Worm (Caenorhabditis elegans): ENCODE results near the gene ztf-20.

The ztf-20 gene

DNA sequence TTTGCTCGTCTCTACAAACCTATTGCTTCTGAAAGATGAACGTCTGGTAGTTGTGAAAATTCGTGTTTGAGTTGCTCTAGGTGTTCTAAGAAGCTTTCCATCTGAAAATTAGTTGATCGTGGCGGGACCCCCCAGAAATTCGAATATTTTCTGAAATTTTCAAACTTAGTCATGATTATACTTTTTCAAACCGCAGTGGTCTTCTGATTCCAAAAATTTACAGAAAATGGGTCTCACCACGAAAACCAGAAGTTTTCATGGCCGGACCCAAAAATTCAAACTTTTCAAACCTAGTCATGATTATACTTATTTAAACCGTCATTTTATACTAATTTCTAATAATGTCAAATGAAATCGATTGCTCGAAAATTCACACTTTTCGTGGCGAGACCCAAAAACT is at the start of gene ztf-20:
Gene ztf-20 (minus strand): TSS at position 101 of the 400 bp plus-strand sequence.
- no peak for TF ChIP-seq ham-2 (GFP tag; optimal IDR thresholded peaks at IDR 0.05)
- TF ChIP-seq mab-5 (tag; optimal IDR thresholded peaks at IDR 0.05), result no peak
- no peak for TF ChIP-seq tbx-8 (GFP tag; optimal IDR thresholded peaks at IDR 0.05)
- TF ChIP-seq lin-13 (tag; optimal IDR thresholded peaks at IDR 0.05), result no peak
- no peak for TF ChIP-seq cnd-1 (tag; optimal IDR thresholded peaks at IDR 0.05)
- no peak for TF ChIP-seq ceh-83 (GFP tag; optimal IDR thresholded peaks at IDR 0.05)
- no peak for TF ChIP-seq lsy-2 (tag; optimal IDR thresholded peaks at IDR 0.05)
- no peak for TF ChIP-seq snpc-4 (tag; optimal IDR thresholded peaks at IDR 0.05)
- no peak for TF ChIP-seq pha-4 (tag; optimal IDR thresholded peaks at IDR 0.05)
- TF ChIP-seq drap-1 (GFP tag; optimal IDR thresholded peaks at IDR 0.05), result no peak
- no peak for TF ChIP-seq ces-1 (GFP tag; optimal IDR thresholded peaks at IDR 0.05)
- no peak for TF ChIP-seq nhr-237 (tag; optimal IDR thresholded peaks at IDR 0.05)

DNA sequence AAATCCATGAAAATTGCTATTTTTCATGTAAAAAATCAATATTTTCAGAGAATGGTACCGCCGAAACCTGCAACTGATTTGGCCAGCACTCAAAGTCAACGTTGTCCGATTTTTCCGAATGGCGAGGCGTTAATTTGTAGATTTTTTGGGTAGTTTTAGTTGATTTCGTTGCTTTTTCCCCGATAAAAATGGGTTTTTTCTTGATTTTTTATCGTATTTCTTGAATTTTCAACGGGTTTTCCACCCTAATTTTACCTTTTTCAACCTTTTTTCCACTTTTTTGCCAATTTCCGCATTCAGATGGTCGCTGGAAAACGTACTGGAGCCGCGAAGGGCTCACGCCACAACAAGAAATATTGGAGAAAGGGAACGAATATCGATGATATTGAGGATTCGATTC is 41.7 kb upstream of the ztf-20 start, which contains the start of gene Y39B6A.33:
Gene Y39B6A.33 (plus strand): TSS at position 301 of the 400 bp plus-strand sequence.
- TF ChIP-seq mls-2 (tag; optimal IDR thresholded peaks at IDR 0.05) (no peak), snpc-4 (tag; optimal IDR thresholded peaks at IDR 0.05) (no peak), tbx-8 (GFP tag; optimal IDR thresholded peaks at IDR 0.05) (no peak), mep-1 (tag; optimal IDR thresholded peaks at IDR 0.05) (no peak), ceh-83 (GFP tag; optimal IDR thresholded peaks at IDR 0.05) (no peak), pha-4 (tag; optimal IDR thresholded peaks at IDR 0.05) (no peak), M03D4.4 (tag; optimal IDR thresholded peaks at IDR 0.05) (no peak), blmp-1 (tag; optimal IDR thresholded peaks at IDR 0.05) (no peak), lin-13 (tag; optimal IDR thresholded peaks at IDR 0.05) (no peak)

DNA sequence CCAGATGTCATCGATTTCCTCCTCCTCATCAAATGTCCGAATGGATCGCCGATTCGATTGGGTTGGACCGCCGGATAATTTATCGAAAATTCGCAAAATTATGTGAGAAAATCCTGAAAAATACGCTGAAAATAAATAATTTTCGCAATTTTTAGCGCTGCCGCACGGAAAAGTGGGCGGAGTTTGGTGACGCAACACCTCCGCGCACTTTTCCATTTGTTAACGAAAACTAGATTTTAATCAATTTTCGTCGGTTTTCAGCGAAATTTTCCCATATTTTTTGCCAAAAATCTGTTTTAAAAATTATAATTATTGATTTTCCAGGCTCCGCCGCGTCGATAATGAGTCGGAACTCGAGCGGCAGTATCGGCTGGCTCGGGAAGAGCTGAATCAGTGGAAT is 41.0 kb upstream of the ztf-20 start, which contains the start of gene Y39B6A.34:
Gene Y39B6A.34 (plus strand): TSS at position 3 of the 400 bp plus-strand sequence.
- no peak for TF ChIP-seq lin-32 (GFP tag; optimal IDR thresholded peaks at IDR 0.05)
- no peak for TF ChIP-seq unc-120 (tag; optimal IDR thresholded peaks at IDR 0.05; ENCODE audit: poor library complexity, severe bottlenecking)
- no peak for TF ChIP-seq unc-62 (GFP tag; optimal IDR thresholded peaks at IDR 0.05)
- no peak for TF ChIP-seq snpc-4 (tag; optimal IDR thresholded peaks at IDR 0.05)
- TF ChIP-seq hlh-1 (tag; optimal IDR thresholded peaks at IDR 0.05), result peak; percentile 1
- peak; percentile 75 for TF ChIP-seq zip-8 (tag; optimal IDR thresholded peaks at IDR 0.05)
- TF ChIP-seq drap-1 (GFP tag; optimal IDR thresholded peaks at IDR 0.05), result peak; percentile 24
- TF ChIP-seq elt-1 (tag; optimal IDR thresholded peaks at IDR 0.05; ENCODE audit: borderline replicate concordance, insufficient read depth), result no peak
- no peak for TF ChIP-seq sem-2 (GFP tag; optimal IDR thresholded peaks at IDR 0.05)
- TF ChIP-seq sptf-1 (tag; optimal IDR thresholded peaks at IDR 0.05), result no peak
- TF ChIP-seq ztf-11 (tag; optimal IDR thresholded peaks at IDR 0.05), result no peak
- TF ChIP-seq ces-1 (GFP tag; optimal IDR thresholded peaks at IDR 0.05), result peak; percentile 38
- TF ChIP-seq M03D4.4 (tag; optimal IDR thresholded peaks at IDR 0.05), result peak; percentile 21
- TF ChIP-seq ham-2 (GFP tag; optimal IDR thresholded peaks at IDR 0.05), result no peak
- TF ChIP-seq ceh-39 (tag; optimal IDR thresholded peaks at IDR 0.05), result no peak
- no peak for TF ChIP-seq bed-3 (GFP tag; optimal IDR thresholded peaks at IDR 0.05)

DNA sequence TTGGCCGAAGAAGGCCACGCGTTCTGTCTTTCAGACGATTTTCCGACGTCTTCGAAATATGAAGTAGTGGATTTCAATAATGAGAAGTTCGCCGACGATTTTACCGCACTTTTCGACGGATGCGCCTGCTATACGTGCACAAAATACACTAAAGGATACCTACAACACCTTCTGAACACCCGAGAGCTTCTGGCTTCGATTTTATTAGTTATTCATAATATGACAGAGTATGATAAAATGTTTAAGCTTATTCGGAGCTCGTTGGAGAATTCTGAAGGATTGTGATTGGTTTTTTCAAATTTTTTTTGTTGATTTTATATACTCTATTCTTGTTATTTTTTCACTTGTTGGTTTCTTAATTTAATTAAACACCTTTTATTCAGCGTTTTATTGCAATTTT is 40.6 kb upstream of the ztf-20 start:
- TF ChIP-seq blmp-1 (tag; optimal IDR thresholded peaks at IDR 0.05) (no peak), bed-3 (GFP tag; optimal IDR thresholded peaks at IDR 0.05) (no peak), ceh-43 (GFP tag; optimal IDR thresholded peaks at IDR 0.05) (no peak), sptf-1 (tag; optimal IDR thresholded peaks at IDR 0.05) (no peak), mep-1 (tag; optimal IDR thresholded peaks at IDR 0.05) (no peak), snpc-4 (tag; optimal IDR thresholded peaks at IDR 0.05) (no peak), mls-2 (tag; optimal IDR thresholded peaks at IDR 0.05) (no peak), mab-5 (tag; optimal IDR thresholded peaks at IDR 0.05) (no peak), tbx-8 (GFP tag; optimal IDR thresholded peaks at IDR 0.05) (no peak), cnd-1 (tag; optimal IDR thresholded peaks at IDR 0.05) (no peak)

DNA sequence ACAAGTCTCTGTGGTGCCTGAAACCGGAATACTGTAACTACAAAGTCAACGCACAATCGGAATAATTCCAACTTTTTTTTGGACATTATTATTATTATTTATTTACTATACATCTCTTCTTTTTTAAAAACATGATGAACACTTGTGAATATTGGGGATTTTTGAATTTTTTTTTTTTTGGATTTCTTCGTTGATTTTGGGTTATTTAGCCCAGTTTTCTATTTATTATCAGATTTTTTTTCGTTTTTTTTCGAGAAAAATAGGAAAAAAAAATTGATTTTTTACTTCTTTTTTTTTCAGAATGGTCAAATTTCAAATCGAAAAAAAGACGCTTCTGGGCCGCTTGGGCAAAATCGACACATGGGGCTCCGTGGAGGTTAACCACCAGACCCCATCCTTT is 38.1 kb upstream of the ztf-20 start, which contains the start of gene tgt-2:
Gene tgt-2 (plus strand): TSS at position 301 of the 400 bp plus-strand sequence.
- no peak for TF ChIP-seq tbx-8 (GFP tag; optimal IDR thresholded peaks at IDR 0.05)
- no peak for TF ChIP-seq elt-1 (tag; optimal IDR thresholded peaks at IDR 0.05; ENCODE audit: borderline replicate concordance, insufficient read depth)
- TF ChIP-seq nhr-76 (tag; optimal IDR thresholded peaks at IDR 0.05), result no peak
- no peak for TF ChIP-seq mls-2 (tag; optimal IDR thresholded peaks at IDR 0.05)
- TF ChIP-seq sptf-1 (tag; optimal IDR thresholded peaks at IDR 0.05), result no peak
- TF ChIP-seq lin-32 (GFP tag; optimal IDR thresholded peaks at IDR 0.05), result no peak
